Worm (Caenorhabditis elegans) whole organism, L2 larva: Measurements from ENCODE around the gene clec-7.

Source experiments
- C34F6.9 ChIP-seq: fragments of 150-350 bp; optimal IDR thresholded peaks from 2 replicates; lab custom pipeline; 2014; ENCODE audit warnings: missing biosample characterization, missing genetic modification characterization
- F13H6.1 ChIP-seq: sonication (generic microtip); optimal IDR thresholded peaks from 2 replicates; lab custom pipeline; 2016; ENCODE audit warnings: missing genetic modification characterization, missing compliant biosample characterization
- alr-1 ChIP-seq: fragments of 150-350 bp; optimal IDR thresholded peaks from 2 replicates; lab custom pipeline; 2014; ENCODE audit warnings: missing biosample characterization, missing genetic modification characterization
- aly-2 ChIP-seq: fragments of 150-350 bp; optimal IDR thresholded peaks from 2 replicates; lab custom pipeline; 2014; ENCODE audit warnings: missing biosample characterization, missing genetic modification characterization
- ama-1 ChIP-seq: fragments of 150-350 bp; optimal IDR thresholded peaks from 2 replicates; lab custom pipeline; 2018; ENCODE audit warnings: inconsistent platforms
- dmd-4 ChIP-seq: sonication (generic microtip); optimal IDR thresholded peaks from 2 replicates; lab custom pipeline; 2017; ENCODE audit warnings: missing biosample characterization, missing genetic modification characterization
- elt-1 ChIP-seq: fragments of 150-350 bp; optimal IDR thresholded peaks from 2 replicates; lab custom pipeline; 2014; ENCODE audit warnings: missing biosample characterization, missing genetic modification characterization
- elt-3 ChIP-seq: sonication (generic microtip); optimal IDR thresholded peaks from 2 replicates; lab custom pipeline; 2017; ENCODE audit warnings: missing biosample characterization, missing genetic modification characterization
- fos-1 ChIP-seq: fragments of 150-350 bp; optimal IDR thresholded peaks from 2 replicates; lab custom pipeline; 2014; ENCODE audit warnings: missing biosample characterization, missing genetic modification characterization
- gmeb-1 ChIP-seq: fragments of 150-350 bp; optimal IDR thresholded peaks from 2 replicates; lab custom pipeline; 2014; ENCODE audit warnings: missing biosample characterization, missing genetic modification characterization
- lin-13 ChIP-seq: fragments of 150-350 bp; optimal IDR thresholded peaks from 2 replicates; lab custom pipeline; 2014; ENCODE audit warnings: missing biosample characterization, missing genetic modification reagents, missing genetic modification characterization
- lin-39 ChIP-seq: fragments of 150-350 bp; optimal IDR thresholded peaks from 2 replicates; lab custom pipeline; 2014; ENCODE audit warnings: missing biosample characterization, missing genetic modification reagents, missing genetic modification characterization
- lsy-2 ChIP-seq, 2 experiments: fragments of 150-350 bp in 1 of 2; sonication (generic microtip) in 1 of 2; optimal IDR thresholded peaks; 2 replicates each; lab custom pipeline; 2014 to 2017; ENCODE audit warnings: missing biosample characterization in 2 of 2, missing genetic modification characterization in 2 of 2
- mbf-1 ChIP-seq: sonication (generic microtip); optimal IDR thresholded peaks from 2 replicates; lab custom pipeline; 2017; ENCODE audit warnings: missing biosample characterization, missing genetic modification characterization
- mdl-1 ChIP-seq, 2 experiments: fragments of 150-350 bp in 1 of 2; sonication (generic microtip) in 1 of 2; optimal IDR thresholded peaks; 2 replicates each; lab custom pipeline; 2017; ENCODE audit warnings: missing biosample characterization in 2 of 2, missing genetic modification characterization in 2 of 2
- nhr-129 ChIP-seq: fragments of 150-350 bp; optimal IDR thresholded peaks from 2 replicates; lab custom pipeline; 2014; ENCODE audit warnings: missing biosample characterization, missing genetic modification characterization
- nhr-21 ChIP-seq: fragments of 150-350 bp; optimal IDR thresholded peaks from 2 replicates; lab custom pipeline; 2014; ENCODE audit warnings: missing biosample characterization, missing genetic modification characterization
- nhr-23 ChIP-seq: fragments of 150-350 bp; optimal IDR thresholded peaks from 2 replicates; lab custom pipeline; 2014; ENCODE audit warnings: missing biosample characterization, missing genetic modification reagents, missing genetic modification characterization
- nhr-237 ChIP-seq: fragments of 150-350 bp; optimal IDR thresholded peaks from 2 replicates; lab custom pipeline; 2014; ENCODE audit warnings: missing biosample characterization, missing genetic modification characterization
- nhr-25 ChIP-seq: fragments of 150-350 bp; sonication (generic microtip); optimal IDR thresholded peaks from 3 replicates; lab custom pipeline; 2014; ENCODE audit warnings: missing biosample characterization, missing genetic modification characterization
- nhr-6 ChIP-seq: fragments of 150-350 bp; optimal IDR thresholded peaks from 2 replicates; lab custom pipeline; 2014; ENCODE audit warnings: missing biosample characterization, missing genetic modification characterization
- nhr-77 ChIP-seq: fragments of 150-350 bp; optimal IDR thresholded peaks from 2 replicates; lab custom pipeline; 2014; ENCODE audit warnings: missing biosample characterization, missing genetic modification characterization
- peb-1 ChIP-seq: fragments of 150-350 bp; optimal IDR thresholded peaks from 2 replicates; lab custom pipeline; 2014; ENCODE audit warnings: missing biosample characterization, missing genetic modification characterization
- sem-4 ChIP-seq: fragments of 150-350 bp; optimal IDR thresholded peaks from 2 replicates; lab custom pipeline; 2014; ENCODE audit warnings: missing biosample characterization, missing genetic modification reagents, missing genetic modification characterization
- skn-1 ChIP-seq: sonication (generic microtip); optimal IDR thresholded peaks from 2 replicates; lab custom pipeline; 2017; ENCODE audit warnings: missing biosample characterization, missing genetic modification characterization
- sma-3 ChIP-seq: sonication (generic microtip); optimal IDR thresholded peaks from 2 replicates; lab custom pipeline; 2016; ENCODE audit warnings: missing genetic modification reagents, missing genetic modification characterization, missing compliant biosample characterization
- sma-9 ChIP-seq, 2 experiments: fragments of 150-350 bp in 1 of 2; sonication (generic microtip) in 1 of 2; optimal IDR thresholded peaks; 2 replicates each; lab custom pipeline; 2014 to 2016; ENCODE audit warnings: missing genetic modification characterization in 2 of 2, mild to moderate bottlenecking in 1 of 2, missing biosample characterization in 1 of 2, missing compliant biosample characterization in 1 of 2, missing genetic modification reagents in 1 of 2, moderate library complexity in 1 of 2
- snpc-4 ChIP-seq: fragments of 150-350 bp; optimal IDR thresholded peaks from 2 replicates; lab custom pipeline; 2014; ENCODE audit warnings: missing biosample characterization, missing genetic modification characterization
- unc-55 ChIP-seq: fragments of 150-350 bp; sonication (generic microtip); optimal IDR thresholded peaks from 3 replicates; lab custom pipeline; 2014; ENCODE audit warnings: missing biosample characterization, missing genetic modification reagents, missing genetic modification characterization
- unc-62 ChIP-seq: fragments of 150-350 bp; optimal IDR thresholded peaks from 2 replicates; lab custom pipeline; 2014; ENCODE audit warnings: missing biosample characterization, missing genetic modification reagents, missing genetic modification characterization
- ztf-1 ChIP-seq: fragments of 200-800 bp; sonication (Bioruptor generic); conservative IDR thresholded peaks from 2 replicates; pipeline ENCODE4 v1.3.6; 2022; ENCODE audit warnings: missing genetic modification characterization, missing compliant biosample characterization

Gene clec-7

DNA sequence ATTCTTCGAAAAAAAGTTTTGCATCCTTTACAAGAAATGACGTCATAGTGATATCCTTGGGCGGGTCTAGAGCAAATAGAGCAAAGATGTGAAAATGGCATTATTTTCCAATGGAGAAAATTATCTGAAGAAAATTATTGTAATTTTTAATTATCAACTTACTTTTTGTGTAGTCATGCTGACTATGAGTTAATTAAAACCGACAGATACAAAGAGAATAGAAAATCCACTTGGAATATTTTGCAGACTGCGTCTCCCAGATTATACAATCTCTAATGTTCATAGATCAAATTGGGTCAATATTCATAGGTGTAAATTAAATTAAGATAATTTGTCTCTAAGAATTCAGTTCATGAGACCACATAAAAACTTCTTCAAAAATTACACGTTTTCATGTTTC, 21.3 kb downstream of the clec-7 start, which contains the start of gene nhr-149:
Gene nhr-149, minus strand, starts transcription at position 101 of the 400 bp plus-strand sequence.
- TF ChIP-seq gmeb-1 (tag; lab: Kevin White, UChicago) (no peak), nhr-77 (tag; lab: Kevin White, UChicago) (no peak), mdl-1 (tag; optimal IDR thresholded peaks at IDR 0.05; lab: Kevin White, UChicago) (no peak), unc-62 (GFP tag; lab: Kevin White, UChicago) (no peak), peb-1 (tag; lab: Kevin White, UChicago) (no peak), nhr-6 (tag; lab: Kevin White, UChicago) (no peak), lin-13 (GFP tag; lab: Kevin White, UChicago) (no peak), F13H6.1 (no peak), nhr-25 (tag; lab: Kevin White, UChicago) (no peak), ztf-1 (GFP tag; lab: Robert Waterston, UW) (no peak), snpc-4 (no peak), nhr-237 (tag; lab: Kevin White, UChicago) (no peak), C34F6.9 (tag; lab: Kevin White, UChicago) (no peak), alr-1 (no peak), nhr-23 (tag; lab: Kevin White, UChicago) (no peak), ama-1 (lab: Kevin White, UChicago) (no peak), lin-39 (tag; lab: Kevin White, UChicago) (no peak), skn-1 (tag; lab: Kevin White, UChicago) (no peak), mbf-1 (tag; lab: Kevin White, UChicago) (no peak), dmd-4 (no peak)

DNA sequence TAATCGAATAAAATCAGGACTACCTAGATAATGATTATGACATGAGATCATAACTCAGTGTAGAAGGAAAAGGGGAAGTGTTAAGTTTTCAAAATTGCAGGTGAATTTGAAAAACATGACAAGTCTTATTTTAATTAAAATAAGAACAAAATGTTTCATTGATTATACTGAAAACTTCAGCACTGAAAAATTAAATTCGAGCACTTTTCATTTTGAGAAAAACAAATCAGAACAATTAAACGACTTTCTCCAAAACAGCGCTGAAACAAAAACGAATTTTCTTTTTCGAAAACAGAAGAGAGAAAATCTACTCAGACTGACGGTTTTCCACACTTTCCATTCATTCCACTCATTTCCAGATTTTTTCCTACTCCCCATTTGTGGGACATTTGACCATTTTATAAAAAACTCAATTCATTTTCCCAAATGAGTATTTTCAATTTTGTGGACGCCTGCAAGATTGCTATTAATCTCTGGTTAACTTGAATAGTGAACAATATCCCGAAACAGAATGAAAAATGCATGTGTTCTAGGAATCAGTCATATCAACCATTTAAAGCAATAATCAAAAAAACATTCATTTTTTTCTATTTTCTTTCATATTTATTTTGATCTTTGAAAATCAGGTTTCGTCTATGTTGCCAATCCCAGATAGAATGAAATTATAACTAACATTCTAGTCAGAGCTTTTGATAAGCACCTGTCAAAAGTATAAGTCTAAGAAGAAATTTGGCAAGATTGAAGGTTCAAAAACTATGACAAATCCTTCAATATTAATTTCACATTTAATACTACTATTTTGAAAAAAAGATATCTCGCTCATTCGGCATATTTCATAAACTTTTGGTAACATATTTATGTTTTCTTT, 24.2 kb downstream of the clec-7 start, which contains the start of the genes srh-231 and srh-275:
Gene srh-231, minus strand, starts transcription at position 51 of the 868 bp plus-strand sequence.
Gene srh-275, plus strand, starts transcription at position 818 of the 868 bp plus-strand sequence.
- TF ChIP-seq nhr-23 (tag; lab: Kevin White, UChicago) (no peak), fos-1 (no peak), sem-4 (no peak), C34F6.9 (tag; lab: Kevin White, UChicago) (no peak)

DNA sequence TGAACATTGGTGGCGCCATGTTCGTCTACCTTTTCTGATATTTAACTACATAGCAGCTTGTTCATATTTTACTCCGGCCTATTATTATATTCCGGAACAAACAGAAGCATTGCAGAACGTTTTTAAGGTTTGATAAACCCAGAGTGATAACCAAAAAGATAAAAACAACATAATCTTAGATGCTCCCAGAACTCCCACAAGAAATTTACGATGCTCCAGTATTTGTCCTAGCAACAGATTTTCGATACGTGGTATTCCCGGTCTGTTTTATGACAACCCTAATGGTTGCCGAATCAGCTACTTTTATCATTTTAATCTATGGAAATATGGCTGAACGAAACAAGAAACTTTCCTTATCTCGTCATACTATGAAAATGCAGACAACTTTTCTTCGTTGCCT, 25.4 kb downstream of the clec-7 start:
- TF ChIP-seq aly-2 (tag; lab: Kevin White, UChicago) (no peak), gmeb-1 (tag; lab: Kevin White, UChicago) (no peak), lsy-2 (tag; optimal IDR thresholded peaks at IDR 0.05; lab: Kevin White, UChicago) (no peak), nhr-21 (tag; lab: Kevin White, UChicago) (no peak), sma-3 (GFP tag; lab: Kevin White, UChicago) (no peak)

DNA sequence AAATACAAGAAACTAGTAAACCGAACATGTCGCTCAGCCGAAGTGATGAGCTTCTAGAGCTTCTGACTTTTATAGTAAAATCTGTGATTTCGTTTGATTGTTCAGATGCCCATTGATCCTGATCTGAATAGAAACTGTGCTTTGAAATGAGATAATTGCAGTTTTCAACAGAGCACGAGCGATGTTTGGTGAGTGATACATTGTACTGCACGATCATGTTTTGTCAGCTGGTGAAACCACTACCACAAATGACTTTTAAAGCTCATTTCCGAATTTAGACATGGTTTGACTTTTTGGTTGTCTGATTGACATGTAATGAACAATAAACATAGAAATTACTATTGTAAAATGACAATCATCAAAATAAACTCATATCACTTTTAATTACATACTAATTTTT, 27.3 kb downstream of the clec-7 start, which contains the start of gene tag-293:
Gene tag-293, minus strand, starts transcription at position 101 of the 400 bp plus-strand sequence.
- TF ChIP-seq snpc-4: no peak
- TF ChIP-seq mdl-1 (tag; optimal IDR thresholded peaks at IDR 0.05; lab: Kevin White, UChicago): no peak
- no peak for TF ChIP-seq aly-2 (tag; lab: Kevin White, UChicago)
- no peak for TF ChIP-seq elt-3
- TF ChIP-seq unc-55 (GFP tag; lab: Kevin White, UChicago): no peak
- no peak for TF ChIP-seq elt-1 (tag; lab: Kevin White, UChicago)
- no peak for TF ChIP-seq lin-39 (tag; lab: Kevin White, UChicago)
- TF ChIP-seq nhr-6 (tag; lab: Kevin White, UChicago): no peak
- no peak for TF ChIP-seq nhr-129

DNA sequence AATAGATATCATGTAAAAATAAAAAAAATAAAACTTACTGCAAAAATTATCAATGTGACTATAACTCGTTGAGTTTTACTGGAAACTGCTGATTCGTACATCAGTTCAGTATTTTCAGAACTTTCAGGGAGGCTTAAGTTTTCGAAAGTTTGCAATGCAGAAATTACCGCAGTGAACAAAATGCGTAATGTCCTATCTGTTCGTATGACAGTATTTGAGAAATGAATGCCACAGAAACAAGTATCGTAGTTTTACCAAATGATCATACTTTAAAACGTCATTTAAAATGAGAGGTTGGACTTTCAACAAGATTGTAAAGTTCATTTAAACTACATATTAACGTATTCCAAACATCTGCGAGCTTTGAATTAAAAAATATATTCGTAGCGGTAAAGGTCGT, 28.5 kb downstream of the clec-7 start, which contains the start of gene C03G6.21:
Gene C03G6.21, minus strand, starts transcription at position 101 of the 400 bp plus-strand sequence.
- no peak for TF ChIP-seq nhr-77 (tag; lab: Kevin White, UChicago)
- no peak for TF ChIP-seq sma-9 (GFP tag; optimal IDR thresholded peaks at IDR 0.05; lab: Kevin White, UChicago)
- no peak for TF ChIP-seq sma-9 (tag; optimal IDR thresholded peaks at IDR 0.05; lab: Kevin White, UChicago)
